Fruit fly (Drosophila melanogaster): Measurements from ENCODE around the gene CG9784.

Gene CG9784

dm6 chrX:16610601-16611058 is 11.6 kb upstream of the CG9784 start, which contains the start of gene mbt (continued):
- peak; percentile 18 for TF ChIP-seq NC2β (GFP tag; optimal IDR thresholded peaks at IDR 0.05)
- no peak for TF ChIP-seq esg (GFP tag; conservative IDR thresholded peaks at IDR 0.05)
- TF ChIP-seq CG3847 (GFP tag; IDR thresholded peaks at IDR 0.05) = no peak
- peak; percentile 16 for TF ChIP-seq sug (tag; optimal IDR thresholded peaks at IDR 0.05)
- TF ChIP-seq CG15011 (GFP tag; optimal IDR thresholded peaks at IDR 0.05) = no peak
- peak; percentile 61 for TF ChIP-seq CG8924 (tag; optimal IDR thresholded peaks at IDR 0.05)
- TF ChIP-seq maf-S (GFP tag; optimal IDR thresholded peaks at IDR 0.05) = peak; percentile 21
- TF ChIP-seq unc-4 (GFP tag; IDR thresholded peaks at IDR 0.05; ENCODE audit: partially characterized antibody) = peak; percentile 88
- no peak for TF ChIP-seq gem (tag; optimal IDR thresholded peaks at IDR 0.05)
- TF ChIP-seq lilli (GFP tag; optimal IDR thresholded peaks at IDR 0.05) = peak; percentile 29
- peak; percentile 35 for TF ChIP-seq Ets65A (GFP tag)
- TF ChIP-seq CG32772 (GFP tag; IDR thresholded peaks at IDR 0.05) = no peak
- TF ChIP-seq Nf-YB (GFP tag; optimal IDR thresholded peaks at IDR 0.05) = peak; percentile 7
- TF ChIP-seq HLH4C (GFP tag; IDR thresholded peaks at IDR 0.05; ENCODE audit: partially characterized antibody) = peak; percentile 82
- peak; percentile 3 for TF ChIP-seq Max (GFP tag; optimal IDR thresholded peaks at IDR 0.05)
- no peak for TF ChIP-seq btn (GFP tag; optimal IDR thresholded peaks at IDR 0.05)
- TF ChIP-seq Rfx (GFP tag; IDR thresholded peaks at IDR 0.05) = peak; percentile 48
- TF ChIP-seq CG12942 (GFP tag; optimal IDR thresholded peaks at IDR 0.05) = no peak
- peak; percentile 84 for TF ChIP-seq hb (GFP tag; IDR thresholded peaks at IDR 0.05; ENCODE audit: partially characterized antibody)
- TF ChIP-seq CG9609 (GFP tag; optimal IDR thresholded peaks at IDR 0.05) = peak; percentile 40
- TF ChIP-seq Aef1 (GFP tag; IDR thresholded peaks at IDR 0.05) = peak; percentile 31; the same call in 1 of the 3 replicates
- peak; percentile 75 for TF ChIP-seq Deaf1 (tag; optimal IDR thresholded peaks at IDR 0.05)
- TF ChIP-seq da (GFP tag; optimal IDR thresholded peaks at IDR 0.05) = no peak
- peak; percentile 89 for TF ChIP-seq hbn (GFP tag; IDR thresholded peaks at IDR 0.05; ENCODE audit: partially characterized antibody)
- TF ChIP-seq CG17912 (GFP tag; optimal IDR thresholded peaks at IDR 0.05) = peak; percentile 16
- no peak for TF ChIP-seq ash1 (GFP tag; optimal IDR thresholded peaks at IDR 0.05)
- no peak for TF ChIP-seq stc (GFP tag; IDR thresholded peaks at IDR 0.05)
- peak; percentile 8 for TF ChIP-seq CG7271 (tag; optimal IDR thresholded peaks at IDR 0.05)
- TF ChIP-seq HmgZ (tag; optimal IDR thresholded peaks at IDR 0.05) = peak; percentile 51
- no peak for TF ChIP-seq CG1832 (GFP tag; optimal IDR thresholded peaks at IDR 0.05)
- no peak for TF ChIP-seq tgo (GFP tag; IDR thresholded peaks at IDR 0.05)
- TF ChIP-seq twi (tag; optimal IDR thresholded peaks at IDR 0.05) = peak; percentile 4
- peak; percentile 8 for TF ChIP-seq her (GFP tag; optimal IDR thresholded peaks at IDR 0.05)
- no peak for TF ChIP-seq slou (GFP tag; optimal IDR thresholded peaks at IDR 0.05)
- no peak for TF ChIP-seq CkIIα-i1 (GFP tag; IDR thresholded peaks at IDR 0.05)
- peak; percentile 43 for TF ChIP-seq row (GFP tag; IDR thresholded peaks at IDR 0.05)
- no peak for TF ChIP-seq CG31441 (GFP tag; IDR thresholded peaks at IDR 0.05)
- no peak for TF ChIP-seq CG6689 (GFP tag; IDR thresholded peaks at IDR 0.05)
- peak; percentile 86 for TF ChIP-seq CG4617 (GFP tag; optimal IDR thresholded peaks at IDR 0.05; ENCODE audit: borderline replicate concordance)
- TF ChIP-seq eyg (GFP tag; optimal IDR thresholded peaks at IDR 0.05) = no peak
- TF ChIP-seq BEAF-32 (GFP tag; optimal IDR thresholded peaks at IDR 0.05) = peak; percentile 97
- peak; percentile 71 for TF ChIP-seq MBD-R2 (GFP tag; IDR thresholded peaks at IDR 0.05)
- no peak for TF ChIP-seq crol (GFP tag; IDR thresholded peaks at IDR 0.05)
- no peak for TF ChIP-seq NC2α (GFP tag; optimal IDR thresholded peaks at IDR 0.05)
- no peak for TF ChIP-seq Hr78 (GFP tag; optimal IDR thresholded peaks at IDR 0.05)
- no peak for TF ChIP-seq pnt (GFP tag; optimal IDR thresholded peaks at IDR 0.05)
- TF ChIP-seq pfk (GFP tag; optimal IDR thresholded peaks at IDR 0.05) = no peak
- peak; percentile 8 for TF ChIP-seq CG16863 (GFP tag; optimal IDR thresholded peaks at IDR 0.05)
- peak; percentile 36 for TF ChIP-seq gro (GFP tag; optimal IDR thresholded peaks at IDR 0.05)
- TF ChIP-seq CG15073 (GFP tag; optimal IDR thresholded peaks at IDR 0.05) = no peak
- peak; percentile 1 for TF ChIP-seq D19A (tag; optimal IDR thresholded peaks at IDR 0.05)
